Fruit fly (Drosophila melanogaster): ENCODE data around the gene CG6769.

The CG6769 gene

dm6 chrX:17850179-17850578 is 10.6 kb upstream of the CG6769 start, which contains the start of the genes CG15814 and Spt7 (continued):
- TF ChIP-seq CG14014 (GFP tag; IDR thresholded peaks at IDR 0.05) (peak; percentile 18; the same call in 1 of the 2 replicates), sr (GFP tag; IDR thresholded peaks at IDR 0.05) (0 out of 3 replicates have a peak, but pooled peaks have one; percentile 9), Lhr (GFP tag; optimal IDR thresholded peaks at IDR 0.05) (peak; percentile 34), CG6272 (GFP tag; IDR thresholded peaks at IDR 0.05) (no peak), Camta (GFP tag; optimal IDR thresholded peaks at IDR 0.05) (peak; percentile 49), corto (GFP tag; optimal IDR thresholded peaks at IDR 0.05) (no peak), pho (GFP tag; optimal IDR thresholded peaks at IDR 0.05) (no peak), CG2875 (GFP tag; optimal IDR thresholded peaks at IDR 0.05) (no peak), sna (GFP tag; IDR thresholded peaks at IDR 0.05; ENCODE audit: partially characterized antibody) (peak; percentile 72), gcm2 (GFP tag; optimal IDR thresholded peaks at IDR 0.05) (no peak), CG12769 (tag; optimal IDR thresholded peaks at IDR 0.05) (no peak), lov (optimal IDR thresholded peaks at IDR 0.05) (no peak), lov (GFP tag; IDR thresholded peaks at IDR 0.05) (no peak), sim (GFP tag; IDR thresholded peaks at IDR 0.05) (no peak), ftz-f1 (GFP tag; optimal IDR thresholded peaks at IDR 0.05) (peak; percentile 35), amos (GFP tag; IDR thresholded peaks at IDR 0.05; ENCODE audit: partially characterized antibody) (peak; percentile 90), Hand (GFP tag; optimal IDR thresholded peaks at IDR 0.05) (no peak), CG14441 (GFP tag; IDR thresholded peaks at IDR 0.05) (peak; percentile 6; the same call in 1 of the 2 replicates), CG2199 (GFP tag; IDR thresholded peaks at IDR 0.05) (no peak), B-H2 (GFP tag; optimal IDR thresholded peaks at IDR 0.05) (peak; percentile 23), sens-2 (GFP tag; IDR thresholded peaks at IDR 0.05) (no peak), Dbx (GFP tag; IDR thresholded peaks at IDR 0.05) (no peak), CG10565 (GFP tag; optimal IDR thresholded peaks at IDR 0.05) (no peak), Bdp1 (GFP tag; optimal IDR thresholded peaks at IDR 0.05) (no peak), E2f2 (GFP tag; IDR thresholded peaks at IDR 0.05) (peak; percentile 58), BEAF-32 (GFP tag; optimal IDR thresholded peaks at IDR 0.05) (peak; percentile 88), CG8281 (tag; optimal IDR thresholded peaks at IDR 0.05) (no peak), bsh (GFP tag; optimal IDR thresholded peaks at IDR 0.05) (peak in 1 of 2 experiments; percentile 2), HLHmδ (GFP tag; optimal IDR thresholded peaks at IDR 0.05) (peak; percentile 13), nom (GFP tag; optimal IDR thresholded peaks at IDR 0.05) (no peak), B-H1 (GFP tag; IDR thresholded peaks at IDR 0.05) (peak; percentile 11; the same call in 1 of the 3 replicates), HHEX (GFP tag; optimal IDR thresholded peaks at IDR 0.05) (peak; percentile 30), emc (GFP tag; optimal IDR thresholded peaks at IDR 0.05) (no peak), CG17361 (GFP tag; IDR thresholded peaks at IDR 0.05) (0 out of 3 replicates have a peak, but pooled peaks have one; percentile 25), CG18476 (GFP tag; optimal IDR thresholded peaks at IDR 0.05) (no peak), CG10959 (GFP tag; IDR thresholded peaks at IDR 0.05) (no peak), wdn (GFP tag; IDR thresholded peaks at IDR 0.05) (0 out of 2 replicates have a peak, but pooled peaks have one; percentile 24), NC2α (GFP tag; optimal IDR thresholded peaks at IDR 0.05) (no peak), trh (GFP tag; optimal IDR thresholded peaks at IDR 0.05) (no peak), D (optimal IDR thresholded peaks at IDR 0.05) (no peak), D (GFP tag; optimal IDR thresholded peaks at IDR 0.05) (no peak), nerfin-1 (tag; optimal IDR thresholded peaks at IDR 0.05) (peak; percentile 34), D19A (tag; optimal IDR thresholded peaks at IDR 0.05) (no peak), Hey (tag; optimal IDR thresholded peaks at IDR 0.05) (no peak), CG16863 (GFP tag; optimal IDR thresholded peaks at IDR 0.05) (peak; percentile 30), ems (GFP tag; optimal IDR thresholded peaks at IDR 0.05) (peak; percentile 30), Eip74EF (GFP tag; optimal IDR thresholded peaks at IDR 0.05) (no peak), CG11723 (GFP tag; optimal IDR thresholded peaks at IDR 0.05) (no peak), CG13894 (tag; optimal IDR thresholded peaks at IDR 0.05) (no peak), Fer1 (GFP tag; optimal IDR thresholded peaks at IDR 0.05) (peak; percentile 66)

Data from whole organism, embryonic.